Worm (Caenorhabditis elegans) whole organism, young adult: ENCODE measurements around the gene str-158.
A peak's percentile ranks its signal among the peaks of the same experiment; 100 is the strongest.

Experiments
- B0261.1 ChIP-seq: sonication (generic microtip); optimal IDR thresholded peaks from 2 replicates; lab custom pipeline; 2016; ENCODE audit warnings: mild to moderate bottlenecking, missing genetic modification characterization, moderate library complexity, missing compliant biosample characterization
- D2030.7 ChIP-seq: fragments of 200-800 bp; sonication (Bioruptor generic); IDR thresholded peaks from 2 replicates; pipeline ENCODE4 v1.3.6; 2022; ENCODE audit warnings: missing genetic modification reagents, missing genetic modification characterization, missing compliant biosample characterization
- F10E7.11 ChIP-seq: sonication (generic microtip); optimal IDR thresholded peaks from 2 replicates; lab custom pipeline; 2017; ENCODE audit warnings: mild to moderate bottlenecking, missing genetic modification characterization, moderate library complexity, missing compliant biosample characterization
- F33H1.4 ChIP-seq: fragments of 200-800 bp; sonication (Bioruptor generic); IDR thresholded peaks from 2 replicates; pipeline ENCODE4 v1.3.6; 2022; ENCODE audit warnings: missing genetic modification reagents, missing genetic modification characterization, missing compliant biosample characterization
- K11D2.4 ChIP-seq: fragments of 200-800 bp; sonication (Bioruptor generic); IDR thresholded peaks from 2 replicates; pipeline ENCODE4 v1.3.6; 2022; ENCODE audit warnings: missing genetic modification reagents, missing genetic modification characterization, missing compliant biosample characterization
- akir-1 ChIP-seq: fragments of 200-800 bp; sonication (Bioruptor generic); optimal IDR thresholded peaks from 2 replicates; lab custom pipeline; 2018; ENCODE audit warnings: mild to moderate bottlenecking, missing genetic modification characterization, moderate library complexity, missing compliant biosample characterization
- attf-6 ChIP-seq: fragments of 200-800 bp; sonication (Bioruptor generic); IDR thresholded peaks from 2 replicates; pipeline ENCODE4 v1.3.6; 2022; ENCODE audit warnings: missing genetic modification reagents, missing genetic modification characterization, missing compliant biosample characterization
- ceh-79 ChIP-seq: sonication (generic microtip); optimal IDR thresholded peaks from 2 replicates; lab custom pipeline; 2017; ENCODE audit warnings: mild to moderate bottlenecking, missing genetic modification characterization, missing compliant biosample characterization
- dpff-1 ChIP-seq: sonication (generic microtip); optimal IDR thresholded peaks from 2 replicates; lab custom pipeline; 2017; ENCODE audit warnings: mild to moderate bottlenecking, missing genetic modification characterization, missing compliant biosample characterization
- dpl-1 ChIP-seq: fragments of 150-350 bp; optimal IDR thresholded peaks from 2 replicates; lab custom pipeline; 2014; ENCODE audit warnings: missing biosample characterization, missing genetic modification reagents, missing genetic modification characterization
- efl-1 ChIP-seq: fragments of 150-350 bp; optimal IDR thresholded peaks from 2 replicates; lab custom pipeline; 2014; ENCODE audit warnings: missing biosample characterization, missing genetic modification reagents, missing genetic modification characterization
- egl-18 ChIP-seq: fragments of 200-800 bp; sonication (Bioruptor generic); IDR thresholded peaks from 2 replicates; pipeline ENCODE4 v1.3.6; 2022; ENCODE audit warnings: missing genetic modification reagents, missing genetic modification characterization, missing compliant biosample characterization
- egrh-3 ChIP-seq: fragments of 200-800 bp; sonication (Bioruptor generic); IDR thresholded peaks from 2 replicates; pipeline ENCODE4 v1.3.6; 2022; ENCODE audit warnings: missing genetic modification reagents, missing genetic modification characterization, missing compliant biosample characterization
- ets-4 ChIP-seq: fragments of 200-800 bp; sonication (Bioruptor generic); optimal IDR thresholded peaks from 2 replicates; lab custom pipeline; 2018; ENCODE audit warnings: mild to moderate bottlenecking, missing genetic modification characterization, missing compliant biosample characterization
- fkh-3 ChIP-seq: sonication (generic microtip); optimal IDR thresholded peaks from 2 replicates; lab custom pipeline; 2016; ENCODE audit warnings: mild to moderate bottlenecking, missing genetic modification characterization, missing compliant biosample characterization
- hmg-20 ChIP-seq: fragments of 200-800 bp; sonication (Bioruptor generic); IDR thresholded peaks from 2 replicates; pipeline ENCODE4 v1.3.6; 2022; ENCODE audit warnings: missing genetic modification reagents, missing genetic modification characterization, missing compliant biosample characterization
- hsf-1 ChIP-seq: fragments of 200-800 bp; sonication (Bioruptor generic); IDR thresholded peaks from 2 replicates; pipeline ENCODE4 v1.3.6; 2022; ENCODE audit warnings: missing genetic modification reagents, missing genetic modification characterization, missing compliant biosample characterization
- lag-1 ChIP-seq: fragments of 200-800 bp; sonication (Bioruptor generic); IDR thresholded peaks from 2 replicates; pipeline ENCODE4 v1.3.6; 2022; ENCODE audit warnings: missing genetic modification reagents, missing genetic modification characterization, missing compliant biosample characterization
- lin-54 ChIP-seq: fragments of 200-800 bp; sonication (Bioruptor generic); optimal IDR thresholded peaks from 2 replicates; lab custom pipeline; 2018; ENCODE audit warnings: mild to moderate bottlenecking, missing genetic modification characterization, missing compliant biosample characterization
- madf-8 ChIP-seq: fragments of 200-800 bp; sonication (Bioruptor generic); conservative IDR thresholded peaks from 2 replicates; pipeline ENCODE4 v1.3.6; 2022; ENCODE audit warnings: missing genetic modification reagents, missing genetic modification characterization, missing compliant biosample characterization
- nfya-2 ChIP-seq: fragments of 200-800 bp; sonication (Bioruptor generic); IDR thresholded peaks from 2 replicates; pipeline ENCODE4 v1.3.6; 2022; ENCODE audit warnings: missing genetic modification reagents, missing genetic modification characterization, missing compliant biosample characterization
- rec-8 ChIP-seq, 2 experiments: sonication (generic microtip); optimal IDR thresholded peaks; 2 replicates each; lab custom pipeline; 2016; ENCODE audit warnings: mild to moderate bottlenecking in 2 of 2, missing genetic modification characterization in 2 of 2, missing genetic modification reagents in 2 of 2, missing genotype in 2 of 2, missing biosample characterization in 1 of 2, missing compliant biosample characterization in 1 of 2, moderate library complexity in 1 of 2
- rpc-1 ChIP-seq, 2 experiments: fragments of 150-350 bp in 1 of 2; sonication (generic microtip) in 1 of 2; optimal IDR thresholded peaks; 2 replicates each; lab custom pipeline; 2014 to 2018; ENCODE audit warnings: missing biosample characterization in 1 of 2, missing genetic modification characterization in 1 of 2, missing genetic modification reagents in 1 of 2, missing genotype in 1 of 2
- sdz-38 ChIP-seq: sonication (generic microtip); optimal IDR thresholded peaks from 2 replicates; lab custom pipeline; 2016; ENCODE audit warnings: missing genotype, missing genetic modification characterization, missing compliant biosample characterization
- snpc-1.3 ChIP-seq: sonication (generic microtip); optimal IDR thresholded peaks from 2 replicates; lab custom pipeline; 2017; ENCODE audit warnings: missing genetic modification characterization, mild to moderate bottlenecking, missing compliant biosample characterization, antibody characterized with exemption, moderate library complexity, missing genotype, missing genetic modification reagents; ENCODE audit not compliant: insufficient read depth
- somi-1 ChIP-seq: fragments of 200-800 bp; sonication (Bioruptor generic); optimal IDR thresholded peaks from 2 replicates; lab custom pipeline; 2018; ENCODE audit warnings: mild to moderate bottlenecking, missing genetic modification characterization, missing compliant biosample characterization
- unc-130 ChIP-seq: sonication (generic microtip); optimal IDR thresholded peaks from 2 replicates; lab custom pipeline; 2016; ENCODE audit warnings: missing genetic modification reagents, missing genetic modification characterization, missing compliant biosample characterization
- xnd-1 ChIP-seq: sonication (generic microtip); optimal IDR thresholded peaks from 2 replicates; lab custom pipeline; 2016; ENCODE audit warnings: missing genotype, missing genetic modification reagents, missing genetic modification characterization, missing compliant biosample characterization
- ztf-25 ChIP-seq: fragments of 200-800 bp; sonication (Bioruptor generic); IDR thresholded peaks from 2 replicates; pipeline ENCODE4 v1.3.6; 2022; ENCODE audit warnings: missing genetic modification reagents, missing genetic modification characterization, missing compliant biosample characterization

Gene str-158

ce11 chrIV:4885435-4885834, 32.4 kb upstream of the str-158 start (continued):
- peak; percentile 62 for TF ChIP-seq rpc-1 (optimal IDR thresholded peaks at IDR 0.05; lab: Kevin White, UChicago)
- TF ChIP-seq rpc-1 (tag; optimal IDR thresholded peaks at IDR 0.05; lab: Kevin White, UChicago), result peak; percentile 82
- peak; percentile 39; the same call in 1 of the 2 replicates for TF ChIP-seq D2030.7 (GFP tag; lab: Robert Waterston, UW)
- TF ChIP-seq attf-6, result peak; percentile 83
- TF ChIP-seq, all 124 proteins: peak for 14

ce11 chrIV:4887258-4887657, 30.6 kb upstream of the str-158 start, which contains the start of gene T08B6.1:
Gene T08B6.1 (minus strand): TSS chrIV:4887358.
- TF ChIP-seq F10E7.11 (tag; lab: Kevin White, UChicago) (no peak), fkh-3 (no peak), B0261.1 (tag; lab: Kevin White, UChicago) (no peak), egl-18 (GFP tag; lab: Robert Waterston, UW) (no peak)

ce11 chrIV:4889613-4890012, 28.3 kb upstream of the str-158 start, which contains the start of gene sgnh-1:
Gene sgnh-1 (plus strand): TSS chrIV:4889913.
- TF ChIP-seq lag-1 (GFP tag; lab: Robert Waterston, UW), result no peak

- TF ChIP-seq ets-4 (GFP tag; lab: Kevin White, UChicago), result no peak
These were observed 27.3 kb upstream of the str-158 start, which contains the start of gene T08B6.9 for ce11 chrIV:4890543-4890942. Gene T08B6.9 (plus strand): TSS chrIV:4890843.

ce11 chrIV:4897707-4898106, 20.2 kb upstream of the str-158 start:
- TF ChIP-seq hsf-1 (GFP tag; lab: Robert Waterston, UW), result peak; percentile 95
- TF ChIP-seq, all 124 proteins: peak for 1; not testable (repeated sequence) for 123

- peak; percentile 92 for TF ChIP-seq hsf-1 (GFP tag; lab: Robert Waterston, UW)
These were observed 19.7 kb upstream of the str-158 start for ce11 chrIV:4898157-4898556.

- TF ChIP-seq hmg-20 (GFP tag; lab: Robert Waterston, UW) (no peak), rec-8 (tag; optimal IDR thresholded peaks at IDR 0.05; lab: Kevin White, UChicago) (no peak), ceh-79 (no peak), K11D2.4 (no peak), nfya-2 (GFP tag; lab: Robert Waterston, UW) (no peak), F33H1.4 (GFP tag; lab: Robert Waterston, UW) (no peak), egrh-3 (GFP tag; lab: Robert Waterston, UW) (no peak), madf-8 (no peak), sdz-38 (tag; lab: Kevin White, UChicago) (no peak), somi-1 (GFP tag; lab: Kevin White, UChicago) (no peak), xnd-1 (tag; lab: Kevin White, UChicago) (no peak), attf-6 (no peak), ztf-25 (GFP tag; lab: Robert Waterston, UW) (no peak), lin-54 (GFP tag; lab: Kevin White, UChicago) (no peak), dpff-1 (no peak)
These were observed 13.9 kb upstream of the str-158 start, which contains the start of gene str-161 for ce11 chrIV:4903961-4904360. Gene str-161 (minus strand): TSS chrIV:4904061.

- no peak for TF ChIP-seq akir-1 (GFP tag; lab: Kevin White, UChicago)
- no peak for TF ChIP-seq unc-130 (GFP tag; lab: Kevin White, UChicago)
- TF ChIP-seq snpc-1.3, result no peak
- no peak for TF ChIP-seq xnd-1 (tag; lab: Kevin White, UChicago)
- TF ChIP-seq dpl-1, result no peak
- no peak for TF ChIP-seq efl-1 (GFP tag; lab: Kevin White, UChicago)
These were observed 12.2 kb upstream of the str-158 start, which contains the start of gene T08B6.4 for ce11 chrIV:4905645-4906135. Gene T08B6.4 (plus strand): TSS chrIV:4905695.
